Worm (Caenorhabditis elegans): Measurements from ENCODE around the gene K02E7.10.

ce11 chrII:1105291-1105690 lies 38.5 kb upstream of the K02E7.10 start:
- no peak for TF ChIP-seq ztf-29 (GFP tag; IDR thresholded peaks at IDR 0.05)
- no peak for TF ChIP-seq flt-1 (GFP tag; IDR thresholded peaks at IDR 0.05)
- TF ChIP-seq T22C8.4 (GFP tag; IDR thresholded peaks at IDR 0.05), result no peak
- TF ChIP-seq med-1 (GFP tag; optimal IDR thresholded peaks at IDR 0.05; ENCODE audit: insufficient read depth), result no peak
- no peak for TF ChIP-seq ztf-23 (GFP tag; IDR thresholded peaks at IDR 0.05)
- no peak for TF ChIP-seq tab-1 (GFP tag; IDR thresholded peaks at IDR 0.05)
- no peak for TF ChIP-seq klf-2 (GFP tag; conservative IDR thresholded peaks at IDR 0.05)
- no peak for TF ChIP-seq cog-1 (tag; optimal IDR thresholded peaks at IDR 0.05)
